Fruit fly (Drosophila melanogaster) whole organism, adult: ENCODE results near the gene PIG-K.

Experiments
- CG11617 ChIP-seq: fragments of 200-800 bp; sonication (Bioruptor generic); optimal IDR thresholded peaks from 2 replicates; lab custom pipeline; 2017; ENCODE audit warnings: mild to moderate bottlenecking, missing biosample characterization, missing genetic modification reagents, missing genetic modification characterization
- CG12768 ChIP-seq: fragments of 200-800 bp; sonication (Bioruptor generic); optimal IDR thresholded peaks from 2 replicates; lab custom pipeline; 2017; ENCODE audit warnings: missing biosample characterization, missing genetic modification characterization, mild to moderate bottlenecking, moderate library complexity, missing genetic modification reagents
- CG14711 ChIP-seq: fragments of 200-800 bp; sonication (Bioruptor generic); optimal IDR thresholded peaks from 2 replicates; lab custom pipeline; 2018; ENCODE audit warnings: missing biosample characterization, mild to moderate bottlenecking, missing genetic modification characterization, moderate library complexity
- CG1620 ChIP-seq: fragments of 200-800 bp; sonication (Bioruptor generic); optimal IDR thresholded peaks from 2 replicates; lab custom pipeline; 2016; ENCODE audit warnings: missing biosample characterization, missing genetic modification characterization
- CG33017 ChIP-seq: fragments of 200-800 bp; sonication (Bioruptor generic); optimal IDR thresholded peaks from 2 replicates; lab custom pipeline; 2018; ENCODE audit warnings: missing biosample characterization, mild to moderate bottlenecking, missing genetic modification characterization, moderate library complexity
- Hr96 ChIP-seq: fragments of 200-800 bp; sonication (Bioruptor generic); optimal IDR thresholded peaks from 2 replicates; lab custom pipeline; 2016; ENCODE audit warnings: missing biosample characterization, missing genetic modification characterization
- Mnt ChIP-seq: fragments of 200-800 bp; sonication (Bioruptor generic); optimal IDR thresholded peaks from 2 replicates; lab custom pipeline; 2016; ENCODE audit warnings: missing biosample characterization, mild to moderate bottlenecking, missing genetic modification characterization
- bab1 ChIP-seq: fragments of 200-800 bp; sonication (Bioruptor generic); optimal IDR thresholded peaks from 3 replicates; lab custom pipeline; 2019; ENCODE audit warnings: missing biosample characterization, mild to moderate bottlenecking, missing genetic modification characterization, moderate library complexity
- cnc ChIP-seq, 2 experiments: fragments of >200 bp; optimal IDR thresholded peaks; 2 replicates each; lab custom pipeline; 2017
- kay ChIP-seq: fragments of 200-800 bp; sonication (Bioruptor generic); peaks from one replicate; lab custom pipeline; 2016; ENCODE audit warnings: missing biosample characterization, missing genetic modification characterization, borderline replicate concordance
- ovo ChIP-seq: fragments of 200-800 bp; sonication (Bioruptor generic); optimal IDR thresholded peaks from 2 replicates; lab custom pipeline; 2016; ENCODE audit warnings: missing biosample characterization, missing genetic modification characterization
- pad ChIP-seq: fragments of 200-800 bp; sonication (Bioruptor generic); optimal IDR thresholded peaks from 3 replicates; lab custom pipeline; 2017; ENCODE audit warnings: missing biosample characterization, missing genetic modification characterization, mild to moderate bottlenecking, moderate library complexity, missing genetic modification reagents

DNA sequence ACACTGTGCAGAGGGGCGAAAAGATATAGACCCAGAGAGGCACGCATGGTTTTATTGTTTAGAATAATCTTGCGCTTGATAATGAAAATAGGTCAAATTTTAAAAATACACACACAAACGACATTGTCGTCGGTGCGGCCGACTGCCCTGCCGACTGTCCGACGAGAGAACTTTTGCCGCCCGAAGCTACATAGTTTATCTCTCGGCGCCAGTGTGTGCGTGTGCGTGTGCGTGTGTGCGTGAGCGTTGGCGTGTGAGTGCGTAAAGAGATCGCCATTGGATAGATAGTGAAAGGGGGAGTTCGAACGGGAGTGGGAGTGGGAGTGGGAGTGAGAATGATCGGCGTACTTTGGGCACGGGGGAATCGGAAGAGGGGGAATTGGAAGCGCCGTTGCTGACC is 13.5 kb downstream of the PIG-K start:
- TF ChIP-seq kay (GFP tag; lab: Kevin White, UChicago) (no peak), CG33017 (tag; lab: Kevin White, UChicago) (no peak), bab1 (no peak), CG14711 (tag; lab: Kevin White, UChicago) (no peak), cnc (optimal IDR thresholded peaks at IDR 0.05; lab: Kevin White, UChicago) (no peak), CG1620 (no peak), pad (GFP tag; lab: Kevin White, UChicago) (no peak), CG12768 (GFP tag; lab: Kevin White, UChicago) (no peak), Hr96 (no peak), CG11617 (GFP tag; lab: Kevin White, UChicago) (no peak), Mnt (GFP tag; lab: Kevin White, UChicago) (no peak), ovo (no peak)
